Fruit fly (Drosophila melanogaster): ENCODE data around the gene CG8087.

The CG8087 gene

dm6 chr3R:14562040-14562439, 2.6 kb downstream of the CG8087 start, which contains the start of gene CG14851:
Gene CG14851 (plus strand): TSS chr3R:14562340.
- TF ChIP-seq fd96Ca (GFP tag; IDR thresholded peaks at IDR 0.05) = no peak
- TF ChIP-seq CG9948 (tag; optimal IDR thresholded peaks at IDR 0.05) = no peak

dm6 chr3R:14560635-14561034, 4.0 kb downstream of the CG8087 start, which contains the start of gene Jig:
Gene Jig (plus strand): TSS chr3R:14560935.
- TF ChIP-seq CG10348 (GFP tag; IDR thresholded peaks at IDR 0.05) (no peak), Snoo (tag; optimal IDR thresholded peaks at IDR 0.05) (no peak), CG12605 (GFP tag; IDR thresholded peaks at IDR 0.05) (no peak), CG8159 (tag; optimal IDR thresholded peaks at IDR 0.05) (no peak)

dm6 chr3R:14559954-14560353, 4.7 kb downstream of the CG8087 start, which contains the start of gene CG14854:
Gene CG14854 (minus strand): TSS chr3R:14560054.
- TF ChIP-seq Ets98B (GFP tag; IDR thresholded peaks at IDR 0.05) = no peak
- TF ChIP-seq D1 (tag; optimal IDR thresholded peaks at IDR 0.05) = no peak
- no peak for TF ChIP-seq CG4496 (GFP tag; IDR thresholded peaks at IDR 0.05)

- TF ChIP-seq CG8301 (tag; optimal IDR thresholded peaks at IDR 0.05) (peak; percentile 82), CG14655 (GFP tag; optimal IDR thresholded peaks at IDR 0.05) (peak; percentile 83), fd96Ca (GFP tag; IDR thresholded peaks at IDR 0.05) (peak; percentile 64), CG12605 (GFP tag; IDR thresholded peaks at IDR 0.05) (0 out of 2 replicates have a peak, but pooled peaks have one; percentile 30), CG15710 (tag; optimal IDR thresholded peaks at IDR 0.05) (peak; percentile 67), Pif1B (GFP tag; optimal IDR thresholded peaks at IDR 0.05) (peak; percentile 46), CG34367 (tag; optimal IDR thresholded peaks at IDR 0.05) (peak; percentile 22), gl (tag; optimal IDR thresholded peaks at IDR 0.05) (no peak), EcR (GFP tag; optimal IDR thresholded peaks at IDR 0.05) (no peak), D1 (tag; optimal IDR thresholded peaks at IDR 0.05) (no peak), CG32121 (GFP tag; IDR thresholded peaks at IDR 0.05) (peak; percentile 83), Ets98B (GFP tag; IDR thresholded peaks at IDR 0.05) (peak; percentile 77), Pif1A (GFP tag; optimal IDR thresholded peaks at IDR 0.05) (peak; percentile 72), rn (GFP tag; IDR thresholded peaks at IDR 0.05) (peak; percentile 61), CG13204 (GFP tag; optimal IDR thresholded peaks at IDR 0.05) (no peak), CG9948 (tag; optimal IDR thresholded peaks at IDR 0.05) (peak; percentile 67), CG17806 (tag; optimal IDR thresholded peaks at IDR 0.05) (peak; percentile 59), CG4496 (GFP tag; IDR thresholded peaks at IDR 0.05) (peak; percentile 78; the same call in 2 of the 3 replicates), CG10348 (GFP tag; IDR thresholded peaks at IDR 0.05) (peak; percentile 51), CG8159 (tag; optimal IDR thresholded peaks at IDR 0.05) (peak; percentile 82), Snoo (tag; optimal IDR thresholded peaks at IDR 0.05) (peak; percentile 63)
Measured at dm6 chr3R:14558383-14558883, 6.2 kb downstream of the CG8087 start.

dm6 chr3R:14557480-14558354, 6.9 kb downstream of the CG8087 start, which contains the start of gene Pde6:
Gene Pde6 (minus strand): TSS chr3R:14558304.
- TF ChIP-seq CG32121 (GFP tag; IDR thresholded peaks at IDR 0.05) = peak; percentile 85
- TF ChIP-seq CG14655 (GFP tag; optimal IDR thresholded peaks at IDR 0.05) = peak; percentile 81
- peak; percentile 28 for TF ChIP-seq CG17806 (tag; optimal IDR thresholded peaks at IDR 0.05)
- peak; percentile 14 for TF ChIP-seq Snoo (tag; optimal IDR thresholded peaks at IDR 0.05)
- no peak for TF ChIP-seq EcR (GFP tag; optimal IDR thresholded peaks at IDR 0.05)
- peak; percentile 36 for TF ChIP-seq CG13204 (GFP tag; optimal IDR thresholded peaks at IDR 0.05)
- TF ChIP-seq Ets98B (GFP tag; IDR thresholded peaks at IDR 0.05) = peak; percentile 84
- TF ChIP-seq CG34367 (tag; optimal IDR thresholded peaks at IDR 0.05) = peak; percentile 44
- TF ChIP-seq CG8301 (tag; optimal IDR thresholded peaks at IDR 0.05) = peak; percentile 65
- TF ChIP-seq CG9948 (tag; optimal IDR thresholded peaks at IDR 0.05) = peak; percentile 29
- TF ChIP-seq CG4496 (GFP tag; IDR thresholded peaks at IDR 0.05) = peak; percentile 88
- no peak for TF ChIP-seq D1 (tag; optimal IDR thresholded peaks at IDR 0.05)
- peak; percentile 85 for TF ChIP-seq Pif1A (GFP tag; optimal IDR thresholded peaks at IDR 0.05)
- peak; percentile 13 for TF ChIP-seq CG8159 (tag; optimal IDR thresholded peaks at IDR 0.05)
- peak; percentile 73; the same call in 1 of the 2 replicates for TF ChIP-seq rn (GFP tag; IDR thresholded peaks at IDR 0.05)
- TF ChIP-seq Pif1B (GFP tag; optimal IDR thresholded peaks at IDR 0.05) = peak; percentile 88
- TF ChIP-seq CG12605 (GFP tag; IDR thresholded peaks at IDR 0.05) = peak; percentile 96
- TF ChIP-seq gl (tag; optimal IDR thresholded peaks at IDR 0.05) = peak; percentile 53
- TF ChIP-seq CG10348 (GFP tag; IDR thresholded peaks at IDR 0.05) = no peak
- peak; percentile 63 for TF ChIP-seq CG15710 (tag; optimal IDR thresholded peaks at IDR 0.05)
- peak; percentile 84 for TF ChIP-seq fd96Ca (GFP tag; IDR thresholded peaks at IDR 0.05)

dm6 chr3R:14555021-14555420, 9.6 kb downstream of the CG8087 start:
- no peak for TF ChIP-seq Snoo (tag; optimal IDR thresholded peaks at IDR 0.05)

Measured in whole organism, pupa.